Worm (Caenorhabditis elegans) whole organism, L2 larva: ENCODE measurements around the gene nhr-132.

Source experiments
- dmd-4 ChIP-seq: sonication (generic microtip); optimal IDR thresholded peaks from 2 replicates; lab custom pipeline; 2017; ENCODE audit warnings: missing biosample characterization, missing genetic modification characterization
- lin-13 ChIP-seq: fragments of 150-350 bp; optimal IDR thresholded peaks from 2 replicates; lab custom pipeline; 2014; ENCODE audit warnings: missing biosample characterization, missing genetic modification reagents, missing genetic modification characterization
- nhr-21 ChIP-seq: fragments of 150-350 bp; optimal IDR thresholded peaks from 2 replicates; lab custom pipeline; 2014; ENCODE audit warnings: missing biosample characterization, missing genetic modification characterization
- sma-9 ChIP-seq, 2 experiments: fragments of 150-350 bp in 1 of 2; sonication (generic microtip) in 1 of 2; optimal IDR thresholded peaks; 2 replicates each; lab custom pipeline; 2014 to 2016; ENCODE audit warnings: missing genetic modification characterization in 2 of 2, mild to moderate bottlenecking in 1 of 2, missing biosample characterization in 1 of 2, missing compliant biosample characterization in 1 of 2, missing genetic modification reagents in 1 of 2, moderate library complexity in 1 of 2
- ztf-4 ChIP-seq: fragments of 150-350 bp; optimal IDR thresholded peaks from 2 replicates; lab custom pipeline; 2014; ENCODE audit warnings: missing biosample characterization, missing genetic modification characterization

DNA sequence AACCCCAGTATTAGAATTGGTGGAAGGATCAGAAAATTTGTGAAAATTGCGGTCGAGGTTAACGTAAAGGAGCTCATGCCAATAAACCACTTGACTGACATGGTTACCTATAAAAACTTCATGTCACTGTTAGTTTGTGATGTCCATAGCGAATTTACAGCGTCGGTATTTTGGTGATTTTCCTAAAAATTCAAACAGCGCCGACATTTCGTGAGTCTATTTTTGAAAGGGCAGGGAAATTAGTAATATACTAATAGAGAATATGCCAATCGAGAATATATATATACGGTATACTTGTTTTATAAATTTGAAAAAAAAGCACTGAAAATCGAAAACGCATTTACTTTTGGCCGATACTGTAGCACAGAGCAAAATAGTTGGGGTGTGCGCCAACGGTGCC is 21.8 kb downstream of the nhr-132 start, which contains the start of gene srx-8:
- TF ChIP-seq lin-13 (GFP tag; lab: Kevin White, UChicago) (no peak), ztf-4 (tag; lab: Kevin White, UChicago) (no peak), sma-9 (GFP tag; optimal IDR thresholded peaks at IDR 0.05; lab: Kevin White, UChicago) (no peak), sma-9 (tag; optimal IDR thresholded peaks at IDR 0.05; lab: Kevin White, UChicago) (no peak), dmd-4 (tag; lab: Kevin White, UChicago) (no peak), nhr-21 (tag; lab: Kevin White, UChicago) (no peak)
